Fruit fly (Drosophila melanogaster): ENCODE data around the gene RhoGAP1A.

Gene RhoGAP1A

dm6 chrX:127350-127768 lies at the start of gene RhoGAP1A:
RhoGAP1A (plus strand) TSS chrX:127449.
- TF ChIP-seq CG8478 (optimal IDR thresholded peaks at IDR 0.05) (no peak), CTCF (optimal IDR thresholded peaks at IDR 0.05) (no peak)

- TF ChIP-seq CG8478 (optimal IDR thresholded peaks at IDR 0.05), result no peak
- TF ChIP-seq CTCF (optimal IDR thresholded peaks at IDR 0.05), result no peak
Measured at dm6 chrX:115006-115405, 12.2 kb upstream of the RhoGAP1A start.

dm6 chrX:123799-124198 lies 3.5 kb upstream of the RhoGAP1A start:
- peak in 1 of 2 experiments; percentile 31 for TF ChIP-seq CTCF (optimal IDR thresholded peaks at IDR 0.05)
- TF ChIP-seq CG8478 (optimal IDR thresholded peaks at IDR 0.05), result no peak

dm6 chrX:126614-127013 lies 635 bp upstream of the RhoGAP1A start, which contains the start of gene CG17636:
CG17636 (minus strand) TSS chrX:126714.
- TF ChIP-seq CG8478 (optimal IDR thresholded peaks at IDR 0.05) (no peak), CTCF (optimal IDR thresholded peaks at IDR 0.05) (no peak)

- TF ChIP-seq CG8478 (optimal IDR thresholded peaks at IDR 0.05), result no peak
- no peak for TF ChIP-seq CTCF (optimal IDR thresholded peaks at IDR 0.05)
Measured at dm6 chrX:130555-130954, 3.3 kb downstream of the RhoGAP1A start.

- TF ChIP-seq CG8478 (optimal IDR thresholded peaks at IDR 0.05) (no peak), CTCF (optimal IDR thresholded peaks at IDR 0.05) (no peak)
Measured at dm6 chrX:140018-140417, 12.8 kb downstream of the RhoGAP1A start, which contains the start of gene tyn. tyn (plus strand) TSS chrX:140318.

dm6 chrX:141961-142360 lies 14.7 kb downstream of the RhoGAP1A start:
- TF ChIP-seq CG8478 (optimal IDR thresholded peaks at IDR 0.05) (no peak), CTCF (optimal IDR thresholded peaks at IDR 0.05) (no peak)

dm6 chrX:145081-145480 lies 17.8 kb downstream of the RhoGAP1A start:
- TF ChIP-seq CTCF (optimal IDR thresholded peaks at IDR 0.05) (no peak), CG8478 (optimal IDR thresholded peaks at IDR 0.05) (no peak)

dm6 chrX:148326-148725 lies 21.1 kb downstream of the RhoGAP1A start, which contains the start of gene CG17707:
CG17707 (minus strand) TSS chrX:148426.
- no peak for TF ChIP-seq CG8478 (optimal IDR thresholded peaks at IDR 0.05)
- TF ChIP-seq CTCF (optimal IDR thresholded peaks at IDR 0.05), result no peak

- TF ChIP-seq CG8478 (optimal IDR thresholded peaks at IDR 0.05) (no peak), CTCF (optimal IDR thresholded peaks at IDR 0.05) (no peak)
Measured at dm6 chrX:169571-169970, 42.3 kb downstream of the RhoGAP1A start.

dm6 chrX:173544-173943 lies 46.3 kb downstream of the RhoGAP1A start:
- TF ChIP-seq CG8478 (optimal IDR thresholded peaks at IDR 0.05) (no peak), CTCF (optimal IDR thresholded peaks at IDR 0.05) (no peak)

- TF ChIP-seq CTCF (optimal IDR thresholded peaks at IDR 0.05) (no peak), CG8478 (optimal IDR thresholded peaks at IDR 0.05) (no peak)
Measured at dm6 chrX:175542-176197, 48.4 kb downstream of the RhoGAP1A start.

dm6 chrX:180462-180861 lies 53.2 kb downstream of the RhoGAP1A start:
- TF ChIP-seq CG8478 (optimal IDR thresholded peaks at IDR 0.05), result no peak
- TF ChIP-seq CTCF (optimal IDR thresholded peaks at IDR 0.05), result no peak

All from S2 (cell line).